Worm (Caenorhabditis elegans): ENCODE data around the gene sams-3.

The sams-3 gene

DNA sequence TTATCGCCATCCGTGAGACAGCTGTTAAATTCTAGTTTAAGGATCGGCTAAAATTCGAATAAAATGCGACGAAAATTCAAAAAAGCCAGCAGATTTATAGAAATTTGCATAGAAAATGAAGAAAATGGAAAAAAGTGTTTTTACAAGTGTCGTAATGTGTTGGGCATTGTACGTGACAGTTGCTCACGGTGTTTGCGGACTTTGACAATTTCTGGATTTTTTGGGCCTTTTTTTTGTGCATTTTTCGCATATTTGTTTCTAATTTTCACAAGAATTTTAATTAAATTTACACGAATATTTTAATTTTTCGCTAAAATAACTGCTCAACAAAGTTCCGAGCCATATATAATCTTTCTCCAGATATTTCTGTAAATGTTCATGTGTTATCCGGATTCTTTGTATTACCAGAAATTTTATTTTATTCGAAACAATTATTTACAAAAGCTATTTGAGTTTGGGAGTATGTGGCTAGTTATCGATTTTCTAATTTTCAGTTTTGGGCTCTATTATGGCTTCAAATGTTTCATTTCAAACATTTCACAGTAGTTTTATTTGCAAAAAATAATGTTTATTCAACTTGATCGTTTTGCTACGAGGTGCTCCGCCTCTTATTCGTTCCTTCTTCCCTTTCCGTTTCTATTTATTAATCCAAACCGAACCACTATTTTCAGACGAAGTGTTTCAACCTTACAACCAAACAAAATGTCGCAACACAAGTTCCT, at the start of gene sams-3:
Gene sams-3 (plus strand): TSS at position 672 of the 722 bp plus-strand sequence.
- TF ChIP-seq tab-1 (GFP tag; IDR thresholded peaks at IDR 0.05): no peak
- no peak for TF ChIP-seq T22C8.4 (GFP tag; IDR thresholded peaks at IDR 0.05)
- TF ChIP-seq cog-1 (tag; optimal IDR thresholded peaks at IDR 0.05): no peak
- no peak for TF ChIP-seq ztf-29 (GFP tag; IDR thresholded peaks at IDR 0.05)
- no peak for TF ChIP-seq ref-1 (GFP tag; conservative IDR thresholded peaks at IDR 0.05)
- no peak for TF ChIP-seq ztf-23 (GFP tag; IDR thresholded peaks at IDR 0.05)
- no peak for TF ChIP-seq klf-2 (GFP tag; conservative IDR thresholded peaks at IDR 0.05)
- TF ChIP-seq flt-1 (GFP tag; IDR thresholded peaks at IDR 0.05): no peak
- TF ChIP-seq med-1 (GFP tag; optimal IDR thresholded peaks at IDR 0.05; ENCODE audit: insufficient read depth): no peak

DNA sequence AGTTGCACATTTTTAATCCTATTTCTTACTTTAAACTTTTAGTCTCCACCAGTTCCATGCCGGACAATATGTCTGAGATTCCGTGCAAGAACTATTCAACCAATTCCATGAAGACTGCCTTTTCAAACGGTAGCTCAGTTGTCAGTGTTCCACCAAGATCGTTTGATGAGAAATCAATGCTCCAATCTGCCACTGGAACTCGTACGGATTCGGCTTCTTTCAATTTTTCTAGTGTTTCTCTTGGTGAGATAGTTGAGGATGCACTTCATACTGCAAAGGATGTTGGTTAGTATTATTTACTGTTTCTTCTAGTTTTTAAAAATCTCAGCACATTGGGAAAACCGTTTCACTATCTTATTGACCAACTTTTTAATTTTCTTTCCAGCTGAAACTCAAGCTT, 48.9 kb upstream of the sams-3 start:
- TF ChIP-seq klf-2 (GFP tag; conservative IDR thresholded peaks at IDR 0.05) (no peak), ztf-29 (GFP tag; IDR thresholded peaks at IDR 0.05) (no peak), cog-1 (tag; optimal IDR thresholded peaks at IDR 0.05) (no peak), tab-1 (GFP tag; IDR thresholded peaks at IDR 0.05) (no peak)

DNA sequence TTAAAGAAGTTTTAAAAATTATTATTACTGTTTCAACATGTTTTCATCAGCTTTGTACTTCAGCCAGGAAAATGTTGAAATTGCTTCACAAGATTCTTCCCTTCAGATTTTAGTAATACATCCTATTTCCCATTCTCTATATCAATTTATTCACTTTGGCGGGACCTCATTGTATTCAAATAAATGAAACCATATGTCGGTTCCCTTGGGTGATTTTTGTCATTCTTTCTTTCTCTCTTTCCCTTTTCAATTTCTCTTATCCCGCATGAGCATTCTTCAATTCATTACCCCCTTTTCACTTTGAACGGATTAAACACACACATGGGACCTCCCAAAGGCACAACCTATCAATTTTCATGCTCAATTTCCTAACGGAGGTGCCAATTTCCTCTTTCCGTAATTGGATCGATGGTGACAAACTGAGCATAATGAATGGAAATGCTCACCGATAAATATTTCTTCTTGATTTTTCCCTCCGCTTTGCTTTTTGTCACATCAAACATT, 44.9 kb upstream of the sams-3 start:
- no peak for TF ChIP-seq ztf-23 (GFP tag; IDR thresholded peaks at IDR 0.05)
- TF ChIP-seq tab-1 (GFP tag; IDR thresholded peaks at IDR 0.05): no peak
- TF ChIP-seq ztf-29 (GFP tag; IDR thresholded peaks at IDR 0.05): no peak
- no peak for TF ChIP-seq T22C8.4 (GFP tag; IDR thresholded peaks at IDR 0.05)
- TF ChIP-seq flt-1 (GFP tag; IDR thresholded peaks at IDR 0.05): no peak

DNA sequence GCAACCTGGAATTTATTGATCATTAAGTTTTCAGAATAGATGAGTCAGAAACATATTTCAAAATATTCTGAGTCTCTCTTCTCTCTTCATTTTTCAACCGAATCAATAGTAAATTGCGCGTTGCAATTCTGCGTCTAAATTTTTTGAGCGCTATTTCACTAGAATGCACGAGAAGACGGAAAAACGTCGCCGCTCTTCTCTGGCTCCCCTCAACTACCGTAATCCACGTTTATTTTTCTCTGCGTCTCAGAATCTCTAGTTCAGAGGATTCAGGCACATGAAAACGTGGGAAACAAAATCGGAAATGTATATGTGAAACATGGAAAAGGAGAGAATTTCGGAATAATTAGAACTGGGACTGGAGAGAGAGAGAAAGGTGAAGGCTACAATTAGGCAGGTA, 43.0 kb upstream of the sams-3 start:
- TF ChIP-seq klf-2 (GFP tag; conservative IDR thresholded peaks at IDR 0.05) (no peak), ref-1 (GFP tag; conservative IDR thresholded peaks at IDR 0.05) (no peak), med-1 (GFP tag; optimal IDR thresholded peaks at IDR 0.05; ENCODE audit: insufficient read depth) (no peak), ztf-29 (GFP tag; IDR thresholded peaks at IDR 0.05) (no peak), cog-1 (tag; optimal IDR thresholded peaks at IDR 0.05) (no peak), flt-1 (GFP tag; IDR thresholded peaks at IDR 0.05) (no peak), tab-1 (GFP tag; IDR thresholded peaks at IDR 0.05) (no peak), T22C8.4 (GFP tag; IDR thresholded peaks at IDR 0.05) (no peak), ztf-23 (GFP tag; IDR thresholded peaks at IDR 0.05) (no peak)

DNA sequence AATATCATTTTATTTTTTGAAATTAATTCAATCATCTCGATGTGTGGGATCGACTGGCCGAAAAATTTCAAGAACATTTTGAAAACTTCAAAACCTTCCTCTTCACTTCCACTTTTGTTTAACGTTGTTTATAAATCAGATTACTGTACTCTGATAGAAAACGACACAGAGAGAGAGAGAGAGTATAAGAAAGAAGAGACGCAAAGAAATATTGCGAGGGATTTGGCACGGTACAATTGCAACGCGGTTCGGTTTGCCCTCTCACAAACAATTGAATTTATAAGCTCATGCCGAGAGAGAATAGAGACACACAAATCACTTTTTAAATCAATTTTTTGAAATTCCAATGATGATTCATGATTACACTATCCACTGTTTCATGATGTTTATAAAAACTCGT, 42.1 kb upstream of the sams-3 start:
- TF ChIP-seq klf-2 (GFP tag; conservative IDR thresholded peaks at IDR 0.05) (no peak), ref-1 (GFP tag; conservative IDR thresholded peaks at IDR 0.05) (no peak), ztf-23 (GFP tag; IDR thresholded peaks at IDR 0.05) (no peak), flt-1 (GFP tag; IDR thresholded peaks at IDR 0.05) (no peak), ztf-29 (GFP tag; IDR thresholded peaks at IDR 0.05) (no peak), tab-1 (GFP tag; IDR thresholded peaks at IDR 0.05) (no peak), T22C8.4 (GFP tag; IDR thresholded peaks at IDR 0.05) (no peak), med-1 (GFP tag; optimal IDR thresholded peaks at IDR 0.05; ENCODE audit: insufficient read depth) (no peak), cog-1 (tag; optimal IDR thresholded peaks at IDR 0.05) (no peak)

DNA sequence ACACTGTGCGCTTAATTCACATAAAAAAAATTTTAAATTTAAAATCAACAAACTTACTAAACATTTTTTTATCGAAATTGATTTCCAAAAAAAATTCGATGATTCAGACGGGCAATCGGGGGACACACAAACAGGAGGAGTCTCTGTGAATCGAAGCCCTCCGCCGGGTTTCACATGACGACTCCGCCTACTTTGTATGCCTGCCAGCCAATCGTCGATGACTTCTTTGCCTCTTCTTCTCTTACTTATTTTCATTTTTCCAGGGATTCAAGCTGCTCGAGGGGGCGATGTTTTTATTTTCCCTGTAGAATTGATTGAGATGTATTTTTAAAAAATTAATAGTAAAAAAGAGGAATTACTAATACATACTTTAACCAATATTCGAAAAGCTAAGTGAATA, 41.5 kb upstream of the sams-3 start, which contains the start of gene lntl-1:
Gene lntl-1 (minus strand): TSS at position 185 of the 400 bp plus-strand sequence.
- TF ChIP-seq cog-1 (tag; optimal IDR thresholded peaks at IDR 0.05): no peak
- TF ChIP-seq ztf-23 (GFP tag; IDR thresholded peaks at IDR 0.05): no peak
- no peak for TF ChIP-seq ref-1 (GFP tag; conservative IDR thresholded peaks at IDR 0.05)
- no peak for TF ChIP-seq med-1 (GFP tag; optimal IDR thresholded peaks at IDR 0.05; ENCODE audit: insufficient read depth)
- no peak for TF ChIP-seq klf-2 (GFP tag; conservative IDR thresholded peaks at IDR 0.05)
- TF ChIP-seq T22C8.4 (GFP tag; IDR thresholded peaks at IDR 0.05): no peak
- TF ChIP-seq tab-1 (GFP tag; IDR thresholded peaks at IDR 0.05): no peak
- TF ChIP-seq flt-1 (GFP tag; IDR thresholded peaks at IDR 0.05): no peak
- TF ChIP-seq ztf-29 (GFP tag; IDR thresholded peaks at IDR 0.05): no peak

DNA sequence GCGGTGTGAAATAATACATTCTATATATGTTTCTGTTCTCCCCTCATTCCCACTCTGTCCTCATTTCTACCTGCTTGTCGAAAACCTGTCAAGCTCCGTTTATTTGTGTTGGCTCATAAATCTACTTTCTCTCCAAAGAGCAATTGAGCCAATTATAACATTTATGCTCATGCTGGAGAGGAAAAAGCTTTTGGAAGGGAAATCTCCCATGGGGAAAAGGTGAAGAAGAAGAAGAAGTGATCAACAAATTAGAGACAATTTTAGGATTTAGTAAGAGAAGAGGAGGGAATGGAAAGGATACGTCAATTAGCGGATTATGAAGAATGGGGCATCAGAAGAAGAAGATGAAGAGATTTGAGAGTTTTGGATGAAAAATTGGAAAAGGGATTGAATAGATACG, 38.7 kb upstream of the sams-3 start:
- TF ChIP-seq ztf-23 (GFP tag; IDR thresholded peaks at IDR 0.05) (no peak), klf-2 (GFP tag; conservative IDR thresholded peaks at IDR 0.05) (no peak), tab-1 (GFP tag; IDR thresholded peaks at IDR 0.05) (no peak), flt-1 (GFP tag; IDR thresholded peaks at IDR 0.05) (no peak), T22C8.4 (GFP tag; IDR thresholded peaks at IDR 0.05) (no peak), cog-1 (tag; optimal IDR thresholded peaks at IDR 0.05) (no peak), med-1 (GFP tag; optimal IDR thresholded peaks at IDR 0.05; ENCODE audit: insufficient read depth) (no peak), ztf-29 (GFP tag; IDR thresholded peaks at IDR 0.05) (no peak), ref-1 (GFP tag; conservative IDR thresholded peaks at IDR 0.05) (no peak)

DNA sequence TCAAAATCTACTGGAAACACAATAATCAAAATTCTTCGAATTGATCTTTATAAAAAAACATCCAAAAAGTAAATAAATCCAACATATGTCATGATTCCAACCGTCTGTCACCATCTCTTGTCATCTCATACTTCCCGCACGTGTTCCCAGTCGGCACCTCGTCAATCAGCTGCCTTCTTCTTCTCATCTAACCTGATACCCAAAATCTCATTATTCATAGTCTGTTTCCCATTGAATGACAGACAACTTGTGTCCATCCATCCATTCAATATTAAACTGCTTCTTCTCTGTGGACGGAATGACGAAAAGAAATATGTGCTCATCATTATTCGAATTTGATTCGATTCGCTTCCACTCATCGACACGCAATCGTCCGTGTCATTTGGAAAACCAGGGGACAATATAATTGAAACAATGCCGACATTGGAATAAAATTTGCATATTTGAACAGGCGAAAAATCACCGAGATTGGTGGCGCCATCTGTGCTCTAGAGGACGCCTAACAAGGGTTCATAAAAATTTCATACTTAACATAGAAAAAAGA, 37.3 kb upstream of the sams-3 start:
- no peak for TF ChIP-seq med-1 (GFP tag; optimal IDR thresholded peaks at IDR 0.05; ENCODE audit: insufficient read depth)
- TF ChIP-seq klf-2 (GFP tag; conservative IDR thresholded peaks at IDR 0.05): no peak
- no peak for TF ChIP-seq cog-1 (tag; optimal IDR thresholded peaks at IDR 0.05)
- no peak for TF ChIP-seq ref-1 (GFP tag; conservative IDR thresholded peaks at IDR 0.05)
- no peak for TF ChIP-seq ztf-23 (GFP tag; IDR thresholded peaks at IDR 0.05)
- no peak for TF ChIP-seq T22C8.4 (GFP tag; IDR thresholded peaks at IDR 0.05)
- TF ChIP-seq ztf-29 (GFP tag; IDR thresholded peaks at IDR 0.05): no peak
- no peak for TF ChIP-seq tab-1 (GFP tag; IDR thresholded peaks at IDR 0.05)
- no peak for TF ChIP-seq flt-1 (GFP tag; IDR thresholded peaks at IDR 0.05)

DNA sequence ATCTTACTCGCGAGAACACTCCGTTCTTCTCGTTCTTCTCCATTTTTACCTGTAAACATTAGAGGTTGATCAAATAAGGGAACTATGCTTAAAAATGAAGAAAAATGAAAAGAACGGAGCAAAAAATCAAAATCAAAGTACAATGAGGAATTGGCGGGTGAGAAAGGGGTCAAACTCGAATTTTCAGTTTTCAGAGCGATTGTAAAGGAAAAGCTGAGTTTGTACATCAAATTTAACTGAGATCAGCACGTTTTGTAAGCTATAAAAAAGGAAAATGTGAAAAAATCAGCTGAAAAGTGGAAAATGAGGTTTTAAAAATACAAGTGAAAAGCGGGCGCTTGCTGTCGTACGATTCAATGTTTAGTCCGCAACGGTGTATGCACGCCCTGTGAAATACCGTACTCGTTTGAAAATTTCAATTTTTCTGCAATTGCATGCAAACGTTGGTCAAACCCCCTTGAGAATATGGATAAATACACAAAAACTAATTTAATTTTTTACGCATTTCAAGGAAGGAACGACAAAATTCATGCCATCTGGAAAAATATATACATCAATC, 34.3 kb upstream of the sams-3 start, which contains the start of gene oops-1:
Gene oops-1 (minus strand): TSS at position 51 of the 559 bp plus-strand sequence.
- no peak for TF ChIP-seq med-1 (GFP tag; optimal IDR thresholded peaks at IDR 0.05; ENCODE audit: insufficient read depth)
- no peak for TF ChIP-seq ref-1 (GFP tag; conservative IDR thresholded peaks at IDR 0.05)
- TF ChIP-seq ztf-29 (GFP tag; IDR thresholded peaks at IDR 0.05): no peak
- TF ChIP-seq klf-2 (GFP tag; conservative IDR thresholded peaks at IDR 0.05): no peak
- no peak for TF ChIP-seq T22C8.4 (GFP tag; IDR thresholded peaks at IDR 0.05)
- TF ChIP-seq ztf-23 (GFP tag; IDR thresholded peaks at IDR 0.05): no peak
- TF ChIP-seq tab-1 (GFP tag; IDR thresholded peaks at IDR 0.05): no peak
- no peak for TF ChIP-seq flt-1 (GFP tag; IDR thresholded peaks at IDR 0.05)
- TF ChIP-seq cog-1 (tag; optimal IDR thresholded peaks at IDR 0.05): no peak
